Fruit fly (Drosophila melanogaster) S2 (cell line): ENCODE results near the gene Agpat1.

Experiments used
- CG8478 ChIP-seq: fragments of >200 bp; optimal IDR thresholded peaks from 2 replicates; lab custom pipeline; 2018
- CTCF ChIP-seq, 2 experiments: fragments of >200 bp; optimal IDR thresholded peaks; 2 replicates each; lab custom pipeline; 2018

DNA sequence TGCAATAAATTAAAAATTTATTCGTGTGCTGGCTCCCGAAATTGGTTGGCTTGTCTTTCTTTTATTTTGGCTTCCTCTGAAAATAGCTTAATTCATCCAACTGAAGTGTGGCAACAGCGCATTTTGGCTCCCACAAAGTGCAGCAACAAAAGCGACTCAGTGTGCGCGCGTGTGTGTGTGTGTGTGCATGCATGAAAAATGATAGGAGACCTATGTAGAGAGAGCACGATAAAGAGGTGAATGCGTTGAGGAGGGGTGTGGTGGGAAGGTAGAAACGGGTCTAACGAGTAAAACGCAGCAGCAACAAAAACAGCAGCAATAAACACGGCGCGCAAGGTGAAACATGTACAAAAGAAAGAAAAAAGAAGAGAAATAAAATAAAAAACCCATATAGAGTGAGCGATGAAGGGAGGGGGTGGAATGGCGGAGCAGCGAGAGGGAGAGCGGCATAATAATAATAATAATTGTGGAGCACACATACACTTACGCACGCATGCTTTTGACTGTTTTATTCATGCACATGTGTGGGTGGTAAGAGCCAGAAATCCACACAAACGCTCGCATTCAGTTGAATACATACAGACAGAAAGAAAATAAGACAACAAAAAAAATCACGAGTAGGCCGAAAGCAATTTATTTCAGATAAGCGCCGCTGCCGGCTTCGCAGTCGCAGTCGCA is 27.9 kb upstream of the Agpat1 start:
- no peak for TF ChIP-seq CTCF (optimal IDR thresholded peaks at IDR 0.05; lab: Kevin White, UChicago)
- no peak for TF ChIP-seq CG8478 (lab: Kevin White, UChicago)
